Worm (Caenorhabditis elegans) whole organism, L3 larva: ENCODE measurements around the gene Y39A1A.16.
A peak's percentile ranks its signal among the peaks of the same experiment; 100 is the strongest.

Experiments used
- R02D3.7 ChIP-seq: fragments of 150-350 bp; optimal IDR thresholded peaks from 2 replicates; lab custom pipeline; 2014; ENCODE audit warnings: missing biosample characterization, missing genetic modification characterization
- ZK546.5 ChIP-seq: sonication (generic microtip); optimal IDR thresholded peaks from 2 replicates; lab custom pipeline; 2017; ENCODE audit warnings: missing biosample characterization, missing genetic modification characterization
- ceh-16 ChIP-seq: sonication (generic microtip); optimal IDR thresholded peaks from 2 replicates; lab custom pipeline; 2017; ENCODE audit warnings: missing biosample characterization, missing genetic modification characterization
- ceh-28 ChIP-seq: fragments of 150-350 bp; optimal IDR thresholded peaks from 2 replicates; lab custom pipeline; 2014; ENCODE audit warnings: missing biosample characterization, missing genetic modification reagents, missing genetic modification characterization
- ceh-82 ChIP-seq: fragments of 150-350 bp; optimal IDR thresholded peaks from 2 replicates; lab custom pipeline; 2014; ENCODE audit warnings: missing biosample characterization, missing genetic modification characterization
- ceh-9 ChIP-seq: sonication (generic microtip); optimal IDR thresholded peaks from 2 replicates; lab custom pipeline; 2018; ENCODE audit warnings: missing biosample characterization, missing genetic modification characterization
- daf-12 ChIP-seq: fragments of 150-350 bp; optimal IDR thresholded peaks from 2 replicates; lab custom pipeline; 2014; ENCODE audit warnings: missing biosample characterization, missing genetic modification reagents, missing genetic modification characterization
- egl-27 ChIP-seq: sonication (generic microtip); optimal IDR thresholded peaks from 4 replicates; lab custom pipeline; 2017; ENCODE audit warnings: missing biosample characterization, missing genetic modification reagents, missing genetic modification characterization
- egl-5 ChIP-seq: fragments of 150-350 bp; optimal IDR thresholded peaks from 2 replicates; lab custom pipeline; 2017; ENCODE audit warnings: missing biosample characterization, missing genetic modification reagents, missing genetic modification characterization, inconsistent platforms
- elt-1 ChIP-seq: fragments of 150-350 bp; optimal IDR thresholded peaks from 2 replicates; lab custom pipeline; 2014; ENCODE audit warnings: missing biosample characterization, missing genetic modification characterization
- elt-2 ChIP-seq: sonication (generic microtip); optimal IDR thresholded peaks from 2 replicates; lab custom pipeline; 2016; ENCODE audit warnings: missing genetic modification reagents, mild to moderate bottlenecking, missing genetic modification characterization, missing compliant biosample characterization
- elt-3 ChIP-seq, 3 experiments: fragments of 150-350 bp in 1 of 3; sonication (generic microtip) in 2 of 3; optimal IDR thresholded peaks; 2 replicates in 2 of 3; 4 replicates in 1 of 3; lab custom pipeline; 2014 to 2017; ENCODE audit warnings: missing biosample characterization in 3 of 3, missing genetic modification characterization in 3 of 3
- eor-1 ChIP-seq, 2 experiments: fragments of 150-350 bp; optimal IDR thresholded peaks; 2 replicates each; lab custom pipeline; 2014 to 2018; ENCODE audit warnings: missing biosample characterization in 2 of 2, missing genetic modification characterization in 2 of 2
- fkh-10 ChIP-seq: sonication (generic microtip); optimal IDR thresholded peaks from 2 replicates; lab custom pipeline; 2017; ENCODE audit warnings: missing biosample characterization, missing genetic modification reagents, missing genetic modification characterization
- fkh-2 ChIP-seq: fragments of 150-350 bp; optimal IDR thresholded peaks from 2 replicates; lab custom pipeline; 2014; ENCODE audit warnings: missing biosample characterization, missing genetic modification reagents, missing genetic modification characterization
- hmg-11 ChIP-seq: sonication (generic microtip); optimal IDR thresholded peaks from 2 replicates; lab custom pipeline; 2016; ENCODE audit warnings: missing genetic modification characterization, missing compliant biosample characterization
- lin-15B ChIP-seq: fragments of 150-350 bp; optimal IDR thresholded peaks from 2 replicates; lab custom pipeline; 2014; ENCODE audit warnings: missing biosample characterization, missing genetic modification characterization
- lsy-12 ChIP-seq: sonication (generic microtip); optimal IDR thresholded peaks from 2 replicates; lab custom pipeline; 2016; ENCODE audit warnings: mild to moderate bottlenecking, missing genetic modification characterization, missing compliant biosample characterization
- mdl-1 ChIP-seq: fragments of 150-350 bp; optimal IDR thresholded peaks from 2 replicates; lab custom pipeline; 2014; ENCODE audit warnings: missing biosample characterization, missing genetic modification characterization
- nfya-1 ChIP-seq: sonication (generic microtip); optimal IDR thresholded peaks from 2 replicates; lab custom pipeline; 2017; ENCODE audit warnings: missing genetic modification characterization, mild to moderate bottlenecking, missing compliant biosample characterization, antibody characterized with exemption, moderate library complexity; ENCODE audit not compliant: insufficient read depth
- nhr-11 ChIP-seq: fragments of 150-350 bp; optimal IDR thresholded peaks from 2 replicates; lab custom pipeline; 2014; ENCODE audit warnings: missing biosample characterization, missing genetic modification characterization
- nhr-23 ChIP-seq: fragments of 150-350 bp; optimal IDR thresholded peaks from 2 replicates; lab custom pipeline; 2014; ENCODE audit warnings: missing biosample characterization, missing genetic modification reagents, missing genetic modification characterization
- nhr-25 ChIP-seq: sonication (generic microtip); optimal IDR thresholded peaks from 2 replicates; lab custom pipeline; 2017; ENCODE audit warnings: missing biosample characterization, missing genetic modification characterization
- nhr-28 ChIP-seq: fragments of 150-350 bp; optimal IDR thresholded peaks from 2 replicates; lab custom pipeline; 2014; ENCODE audit warnings: missing biosample characterization, missing genetic modification characterization
- nhr-43 ChIP-seq: sonication (generic microtip); optimal IDR thresholded peaks from 2 replicates; lab custom pipeline; 2016; ENCODE audit warnings: mild to moderate bottlenecking, missing genetic modification characterization, missing compliant biosample characterization; ENCODE audit not compliant: poor library complexity, severe bottlenecking
- nhr-76 ChIP-seq: fragments of 150-350 bp; sonication (generic microtip); optimal IDR thresholded peaks from 5 replicates; lab custom pipeline; 2014; ENCODE audit warnings: missing biosample characterization, missing genetic modification characterization
- nhr-77 ChIP-seq: fragments of 150-350 bp; optimal IDR thresholded peaks from 2 replicates; lab custom pipeline; 2014; ENCODE audit warnings: missing biosample characterization, missing genetic modification characterization
- pha-4 ChIP-seq: fragments of 150-350 bp; optimal IDR thresholded peaks from 2 replicates; lab custom pipeline; 2014; ENCODE audit warnings: missing biosample characterization, missing genetic modification reagents, missing genetic modification characterization
- pqm-1 ChIP-seq: fragments of 150-350 bp; optimal IDR thresholded peaks from 2 replicates; lab custom pipeline; 2017; ENCODE audit warnings: missing biosample characterization, missing genetic modification characterization, inconsistent platforms
- sea-2 ChIP-seq: fragments of 150-350 bp; sonication (generic microtip); optimal IDR thresholded peaks from 4 replicates; lab custom pipeline; 2014; ENCODE audit warnings: missing biosample characterization, missing genetic modification reagents, missing genetic modification characterization
- skn-1 ChIP-seq: fragments of 150-350 bp; optimal IDR thresholded peaks from 2 replicates; lab custom pipeline; 2014; ENCODE audit warnings: missing biosample characterization, missing genetic modification characterization
- snpc-4 ChIP-seq: fragments of 150-350 bp; optimal IDR thresholded peaks from 2 replicates; lab custom pipeline; 2014; ENCODE audit warnings: missing biosample characterization, missing genetic modification characterization
- tbx-2 ChIP-seq: sonication (generic microtip); optimal IDR thresholded peaks from 2 replicates; lab custom pipeline; 2016; ENCODE audit warnings: mild to moderate bottlenecking, missing genetic modification characterization, missing compliant biosample characterization
- unc-39 ChIP-seq: sonication (generic microtip); optimal IDR thresholded peaks from 4 replicates; lab custom pipeline; 2017; ENCODE audit warnings: missing biosample characterization, missing genetic modification characterization
- unc-62 ChIP-seq: fragments of 150-350 bp; sonication (generic microtip); optimal IDR thresholded peaks from 4 replicates; lab custom pipeline; 2014; ENCODE audit warnings: missing biosample characterization, missing genetic modification reagents, missing genetic modification characterization
- ztf-11 ChIP-seq: fragments of 150-350 bp; optimal IDR thresholded peaks from 2 replicates; lab custom pipeline; 2014; ENCODE audit warnings: missing biosample characterization, missing genetic modification characterization
- ztf-4 ChIP-seq: fragments of 150-350 bp; optimal IDR thresholded peaks from 2 replicates; lab custom pipeline; 2014; ENCODE audit warnings: missing biosample characterization, missing genetic modification characterization

Gene Y39A1A.16

ce11 chrIII:10706972-10707438 lies 27.9 kb downstream of the Y39A1A.16 start, which contains the start of the genes Y39A1A.21 and Y39A1A.22 (continued):
- TF ChIP-seq ceh-28 (tag; lab: Kevin White, UChicago) (peak; percentile 67), unc-62 (no peak), nhr-76 (tag; lab: Kevin White, UChicago) (no peak), nhr-43 (tag; lab: Kevin White, UChicago) (peak; percentile 57), skn-1 (tag; lab: Kevin White, UChicago) (peak; percentile 59), hmg-11 (tag; lab: Kevin White, UChicago) (peak; percentile 79), unc-39 (tag; lab: Kevin White, UChicago) (no peak), eor-1 (tag; optimal IDR thresholded peaks at IDR 0.05; lab: Kevin White, UChicago) (no peak), mdl-1 (tag; lab: Kevin White, UChicago) (no peak), lin-15B (peak; percentile 83), ceh-16 (tag; lab: Kevin White, UChicago) (no peak), ceh-9 (tag; lab: Kevin White, UChicago) (no peak), ztf-4 (tag; lab: Kevin White, UChicago) (no peak), egl-5 (tag; lab: Kevin White, UChicago) (peak; percentile 72), elt-1 (tag; lab: Kevin White, UChicago) (no peak), elt-3 (tag; optimal IDR thresholded peaks at IDR 0.05; lab: Kevin White, UChicago) (no peak), nhr-28 (tag; lab: Kevin White, UChicago) (no peak), tbx-2 (tag; lab: Kevin White, UChicago) (peak; percentile 76), nhr-11 (no peak), egl-27 (tag; lab: Kevin White, UChicago) (no peak)

- TF ChIP-seq unc-62 (no peak), nhr-28 (tag; lab: Kevin White, UChicago) (no peak), nhr-23 (tag; lab: Kevin White, UChicago) (no peak), ceh-82 (tag; lab: Kevin White, UChicago) (no peak), elt-2 (no peak), lin-15B (no peak), ceh-16 (tag; lab: Kevin White, UChicago) (no peak), sea-2 (GFP tag; lab: Kevin White, UChicago) (no peak)
Measured at ce11 chrIII:10707461-10707860, 28.4 kb downstream of the Y39A1A.16 start, which contains the start of gene mrpl-12. TSS of gene mrpl-12 (plus strand) at chrIII:10707761.

- TF ChIP-seq fkh-10 (GFP tag; lab: Kevin White, UChicago) = no peak
- no peak for TF ChIP-seq pqm-1 (tag; lab: Kevin White, UChicago)
- TF ChIP-seq nhr-77 (tag; lab: Kevin White, UChicago) = no peak
- no peak for TF ChIP-seq ceh-28 (tag; lab: Kevin White, UChicago)
- TF ChIP-seq snpc-4 (tag; lab: Kevin White, UChicago) = no peak
- TF ChIP-seq pha-4 = no peak
- no peak for TF ChIP-seq nfya-1 (tag; lab: Kevin White, UChicago)
- TF ChIP-seq egl-27 (tag; lab: Kevin White, UChicago) = no peak
- no peak for TF ChIP-seq ztf-11 (tag; lab: Kevin White, UChicago)
- TF ChIP-seq ceh-16 (tag; lab: Kevin White, UChicago) = no peak
- no peak for TF ChIP-seq sea-2 (GFP tag; lab: Kevin White, UChicago)
- TF ChIP-seq skn-1 (tag; lab: Kevin White, UChicago) = no peak
- no peak for TF ChIP-seq ZK546.5 (tag; lab: Kevin White, UChicago)
Measured at ce11 chrIII:10708484-10708883, 29.4 kb downstream of the Y39A1A.16 start.

- TF ChIP-seq unc-62 (no peak), nhr-43 (tag; lab: Kevin White, UChicago) (no peak), lsy-12 (tag; lab: Kevin White, UChicago) (no peak), eor-1 (tag; optimal IDR thresholded peaks at IDR 0.05; lab: Kevin White, UChicago) (no peak), ztf-11 (tag; lab: Kevin White, UChicago) (no peak), tbx-2 (tag; lab: Kevin White, UChicago) (no peak), fkh-2 (no peak), sea-2 (GFP tag; lab: Kevin White, UChicago) (no peak), nhr-25 (tag; lab: Kevin White, UChicago) (no peak), unc-39 (tag; lab: Kevin White, UChicago) (no peak), ztf-4 (tag; lab: Kevin White, UChicago) (no peak), daf-12 (tag; lab: Kevin White, UChicago) (no peak), R02D3.7 (tag; lab: Kevin White, UChicago) (no peak), ZK546.5 (tag; lab: Kevin White, UChicago) (no peak)
Measured at ce11 chrIII:10709676-10710075, 30.6 kb downstream of the Y39A1A.16 start.
